Worm (Caenorhabditis elegans): ENCODE data around the gene sptl-1.
A peak's percentile ranks its signal among the peaks of the same experiment; 100 is the strongest.

The sptl-1 gene

DNA sequence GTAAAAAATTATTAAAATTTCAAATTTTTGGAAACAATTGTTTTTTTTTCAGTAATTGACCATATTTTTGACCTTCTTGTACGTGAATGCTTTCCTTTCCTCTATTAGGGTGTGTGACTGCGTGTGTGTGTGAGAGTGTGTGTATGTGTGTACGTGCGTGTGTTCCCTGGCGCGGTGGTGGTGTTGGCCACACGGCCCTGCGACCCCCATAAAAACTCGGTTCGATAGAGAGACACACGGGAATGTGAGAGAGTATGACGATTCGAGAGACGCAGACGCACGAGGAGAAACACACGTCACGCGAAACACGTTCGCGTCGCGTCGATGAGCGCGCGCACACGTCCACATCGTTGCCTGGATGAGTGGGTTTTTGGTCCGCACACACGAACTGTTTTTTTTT lies 32.7 kb upstream of the sptl-1 start (continued):
- 0 out of 2 replicates have a peak, but pooled peaks have one; percentile 21 for TF ChIP-seq lir-1 (GFP tag; conservative IDR thresholded peaks at IDR 0.05)
- no peak for TF ChIP-seq ceh-91 (GFP tag; IDR thresholded peaks at IDR 0.05)
- no peak for TF ChIP-seq madf-3 (GFP tag; IDR thresholded peaks at IDR 0.05)
- no peak for TF ChIP-seq hmg-20 (GFP tag; IDR thresholded peaks at IDR 0.05)
- TF ChIP-seq mxl-1 (tag; optimal IDR thresholded peaks at IDR 0.05), result no peak
- no peak for TF ChIP-seq athp-1 (tag; optimal IDR thresholded peaks at IDR 0.05)
- no peak for TF ChIP-seq nhr-120 (GFP tag; IDR thresholded peaks at IDR 0.05)
- peak; percentile 96 for TF ChIP-seq madf-10 (tag; optimal IDR thresholded peaks at IDR 0.05)
- no peak for TF ChIP-seq T26A5.8 (tag; optimal IDR thresholded peaks at IDR 0.05)
- no peak for TF ChIP-seq B0035.1 (tag; optimal IDR thresholded peaks at IDR 0.05)
- no peak for TF ChIP-seq egl-18 (GFP tag; IDR thresholded peaks at IDR 0.05)
- peak; percentile 71 for TF ChIP-seq atf-7 (tag; optimal IDR thresholded peaks at IDR 0.05)
- TF ChIP-seq tbx-9 (tag; optimal IDR thresholded peaks at IDR 0.05; ENCODE audit: borderline replicate concordance), result no peak
- TF ChIP-seq ekl-4 (GFP tag; IDR thresholded peaks at IDR 0.05), result peak; percentile 35; the same call in 1 of the 2 replicates
- peak; percentile 83 for TF ChIP-seq ceh-27 (GFP tag; optimal IDR thresholded peaks at IDR 0.05)
- no peak for TF ChIP-seq Y79H2A.3 (GFP tag; conservative IDR thresholded peaks at IDR 0.05)
- no peak for TF ChIP-seq nhr-179 (tag; optimal IDR thresholded peaks at IDR 0.05)
- peak; percentile 65; the same call in 1 of the 2 replicates for TF ChIP-seq lin-26 (GFP tag; IDR thresholded peaks at IDR 0.05)
- no peak for TF ChIP-seq ztf-25 (GFP tag; IDR thresholded peaks at IDR 0.05)
- TF ChIP-seq zim-3 (tag; optimal IDR thresholded peaks at IDR 0.05), result no peak
- TF ChIP-seq ztf-26 (tag; optimal IDR thresholded peaks at IDR 0.05), result peak; percentile 50
- no peak for TF ChIP-seq Y67H2A.10 (GFP tag; conservative IDR thresholded peaks at IDR 0.05)
- TF ChIP-seq Y53F4B.3 (GFP tag; IDR thresholded peaks at IDR 0.05), result no peak
- TF ChIP-seq F22D6.2 (tag; optimal IDR thresholded peaks at IDR 0.05), result no peak
- peak; percentile 68; the same call in 1 of the 2 replicates for TF ChIP-seq K11D2.4 (GFP tag; IDR thresholded peaks at IDR 0.05)
- no peak for TF ChIP-seq snpc-3.4 (tag; optimal IDR thresholded peaks at IDR 0.05)
- TF ChIP-seq C17E4.6 (GFP tag; IDR thresholded peaks at IDR 0.05), result no peak
- TF ChIP-seq lin-40 (tag; optimal IDR thresholded peaks at IDR 0.05), result peak; percentile 81
- TF ChIP-seq nhr-90 (tag; optimal IDR thresholded peaks at IDR 0.05), result peak; percentile 14
- TF ChIP-seq nfya-1 (tag; optimal IDR thresholded peaks at IDR 0.05; ENCODE audit: borderline replicate concordance, insufficient read depth), result no peak
- no peak for TF ChIP-seq F52B5.7 (tag; optimal IDR thresholded peaks at IDR 0.05)
- no peak for TF ChIP-seq akir-1 (GFP tag; optimal IDR thresholded peaks at IDR 0.05)
- no peak for TF ChIP-seq F33H1.4 (GFP tag; IDR thresholded peaks at IDR 0.05)
- TF ChIP-seq cebp-2 (GFP tag; IDR thresholded peaks at IDR 0.05), result no peak
- peak; percentile 28 for TF ChIP-seq ZK185.1 (tag; optimal IDR thresholded peaks at IDR 0.05; ENCODE audit: poor library complexity, severe bottlenecking)
- no peak for TF ChIP-seq ceh-79 (tag; optimal IDR thresholded peaks at IDR 0.05)
- TF ChIP-seq ztf-18 (tag; optimal IDR thresholded peaks at IDR 0.05), result peak; percentile 82
- no peak for TF ChIP-seq Y53G8AR.9 (GFP tag; conservative IDR thresholded peaks at IDR 0.05)
- TF ChIP-seq nhr-27 (tag; optimal IDR thresholded peaks at IDR 0.05), result no peak
- TF ChIP-seq repo-1 (tag; optimal IDR thresholded peaks at IDR 0.05), result peak; percentile 44
- TF ChIP-seq dox-1 (GFP tag; IDR thresholded peaks at IDR 0.05), result peak; percentile 79
- TF ChIP-seq efl-1 (GFP tag; optimal IDR thresholded peaks at IDR 0.05), result no peak
- peak; percentile 12 for TF ChIP-seq chd-7 (tag; optimal IDR thresholded peaks at IDR 0.05)

All from whole organism, young adult.